Worm (Caenorhabditis elegans): ENCODE data around the gene M02A10.1.

- TF ChIP-seq nhr-237 (tag; optimal IDR thresholded peaks at IDR 0.05) (no peak), unc-62 (GFP tag; optimal IDR thresholded peaks at IDR 0.05) (no peak), blmp-1 (tag; optimal IDR thresholded peaks at IDR 0.05; ENCODE audit: insufficient read depth) (no peak), skn-1 (tag; optimal IDR thresholded peaks at IDR 0.05) (no peak), nhr-11 (tag; optimal IDR thresholded peaks at IDR 0.05) (no peak), nhr-21 (tag; optimal IDR thresholded peaks at IDR 0.05) (no peak), crh-2 (tag; optimal IDR thresholded peaks at IDR 0.05) (no peak)
These were observed 30.4 kb downstream of the M02A10.1 start for ce11 chrX:736989-737388.
